Fruit fly (Drosophila melanogaster) ovary, adult (tissue): ENCODE measurements around the gene CG13376.

Source experiments
- CG17801 ChIP-seq: fragments of 200-800 bp; optimal IDR thresholded peaks from 2 replicates; lab custom pipeline; 2019; ENCODE audit warnings: missing biosample characterization, mild to moderate bottlenecking, missing genetic modification characterization, moderate library complexity; ENCODE audit not compliant: partially characterized antibody

Gene CG13376

DNA sequence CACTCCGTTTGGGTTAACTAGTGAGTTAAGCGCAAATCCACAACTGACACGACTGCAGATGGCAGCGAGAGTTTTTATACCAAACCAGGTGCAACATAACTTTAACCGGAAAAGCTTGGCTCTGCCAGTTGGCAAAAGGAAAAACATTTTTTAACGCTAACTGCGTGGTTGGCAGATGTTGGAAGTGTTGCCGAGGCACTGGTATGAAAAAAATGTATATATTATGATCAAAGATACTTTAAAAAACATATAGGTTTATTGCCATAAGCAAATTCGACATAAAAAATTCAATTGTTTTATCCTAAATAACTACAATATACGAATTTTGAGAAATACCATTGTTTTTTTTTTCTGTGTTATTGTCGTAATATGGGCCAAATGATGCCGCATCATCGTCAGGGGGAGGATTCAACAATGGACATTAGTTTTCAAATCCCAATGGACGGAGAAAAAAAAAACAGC lies at the start of gene CG13376:
Gene CG13376, minus strand, starts transcription at position 51 of the 462 bp plus-strand sequence.
- no peak for TF ChIP-seq CG17801 (GFP tag; lab: Kevin White, UChicago)

DNA sequence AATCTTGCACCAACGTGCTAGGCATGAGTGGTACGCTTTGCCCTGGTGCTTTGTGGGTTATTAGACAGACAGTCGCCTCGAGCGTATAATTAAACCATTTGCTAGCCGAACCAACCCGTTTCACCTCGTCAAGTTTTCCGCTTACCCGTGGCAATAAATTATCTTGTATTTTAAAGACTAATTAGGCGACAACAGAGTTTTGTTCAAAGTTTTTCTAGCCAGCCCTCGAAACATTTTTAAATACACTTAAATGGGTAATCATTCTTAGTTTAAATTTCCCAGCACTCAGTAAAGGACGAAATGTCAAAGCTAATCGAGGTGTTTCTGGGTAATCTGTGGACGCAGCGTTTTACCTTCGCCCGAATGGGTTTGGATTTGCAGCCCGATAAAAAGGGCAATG lies 48.0 kb upstream of the CG13376 start, which contains the start of gene Or1a:
Gene Or1a, plus strand, starts transcription at position 301 of the 400 bp plus-strand sequence.
- TF ChIP-seq CG17801 (GFP tag; lab: Kevin White, UChicago): no peak

DNA sequence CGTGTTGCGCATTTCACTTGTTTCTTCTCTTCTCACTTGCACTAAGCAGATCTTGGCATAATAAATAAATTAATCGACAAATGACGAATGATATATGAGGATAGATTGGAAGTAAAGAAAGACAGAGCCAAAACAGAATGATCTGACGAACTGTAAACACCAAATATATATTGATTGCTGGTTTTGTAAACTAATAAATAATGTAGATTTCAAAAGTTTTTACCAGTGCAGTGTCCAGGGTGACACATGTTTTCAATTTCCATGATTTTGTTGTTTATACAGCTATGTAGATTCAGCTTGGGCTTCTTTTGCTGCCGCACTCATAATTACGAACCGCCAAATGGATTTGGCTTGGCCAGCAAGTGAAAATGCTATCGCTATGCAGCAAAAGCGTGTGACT lies 44.5 kb upstream of the CG13376 start:
- TF ChIP-seq CG17801 (GFP tag; lab: Kevin White, UChicago): no peak

DNA sequence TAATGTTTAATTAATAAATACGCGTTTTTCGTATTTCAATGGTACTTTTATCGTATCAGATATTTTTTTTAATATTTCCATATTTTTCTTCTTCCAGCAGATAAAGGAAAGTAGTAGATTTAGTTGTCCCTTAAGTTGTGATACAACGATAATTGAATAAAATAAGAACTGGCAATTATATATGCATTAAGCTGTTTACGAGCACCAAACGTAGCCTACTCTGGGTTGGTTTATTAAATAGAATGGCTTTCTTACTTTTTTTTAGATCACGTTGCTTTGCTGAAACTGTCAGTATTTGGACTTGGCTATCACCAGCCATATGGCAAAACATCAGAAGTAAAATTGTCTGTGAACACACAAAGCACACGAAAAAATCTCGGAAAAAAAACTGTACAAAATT lies 40.6 kb upstream of the CG13376 start, which contains the start of gene CG12470:
Gene CG12470, plus strand, starts transcription at position 301 of the 400 bp plus-strand sequence.
- no peak for TF ChIP-seq CG17801 (GFP tag; lab: Kevin White, UChicago)

DNA sequence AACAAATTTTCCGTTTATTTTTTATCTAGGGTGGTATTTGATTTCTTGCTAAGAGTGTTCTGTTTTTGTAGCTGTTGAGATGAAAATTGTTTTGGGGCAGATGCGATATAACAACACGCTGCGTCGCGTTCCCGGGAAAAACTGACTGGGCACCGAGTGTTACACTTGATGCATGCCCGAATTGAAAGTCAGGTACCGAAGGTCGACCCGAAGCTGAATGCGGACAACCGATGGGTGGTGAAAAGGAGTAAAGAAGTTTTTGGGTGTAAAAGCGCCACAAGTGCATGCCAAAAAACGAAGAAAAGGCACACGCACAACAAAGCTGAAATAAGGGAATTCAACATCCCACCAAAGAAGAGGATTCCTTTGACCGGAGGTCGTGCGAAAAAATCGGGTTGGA lies 28.0 kb upstream of the CG13376 start, which contains the start of gene CG13375:
Gene CG13375, minus strand, starts transcription at position 124 of the 400 bp plus-strand sequence.
- no peak for TF ChIP-seq CG17801 (GFP tag; lab: Kevin White, UChicago)

DNA sequence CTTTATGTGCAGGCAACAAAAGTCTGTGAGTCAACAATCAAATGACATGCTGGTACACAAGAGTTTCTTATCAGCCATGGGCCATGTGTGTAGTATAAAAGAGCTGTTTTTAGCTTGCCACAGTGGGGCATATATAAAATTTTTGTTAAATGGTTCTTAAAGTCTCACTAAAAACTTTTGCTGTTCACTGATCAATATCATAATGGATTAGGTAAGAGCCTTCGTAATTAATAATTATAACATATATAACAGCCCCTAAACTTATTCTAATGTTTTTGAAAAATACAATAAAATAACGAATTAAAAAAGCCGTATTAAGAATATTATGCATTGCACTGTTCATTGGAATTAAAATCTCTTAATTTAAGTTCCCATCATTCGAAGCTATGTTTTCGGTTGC lies 26.4 kb upstream of the CG13376 start:
- no peak for TF ChIP-seq CG17801 (GFP tag; lab: Kevin White, UChicago)

DNA sequence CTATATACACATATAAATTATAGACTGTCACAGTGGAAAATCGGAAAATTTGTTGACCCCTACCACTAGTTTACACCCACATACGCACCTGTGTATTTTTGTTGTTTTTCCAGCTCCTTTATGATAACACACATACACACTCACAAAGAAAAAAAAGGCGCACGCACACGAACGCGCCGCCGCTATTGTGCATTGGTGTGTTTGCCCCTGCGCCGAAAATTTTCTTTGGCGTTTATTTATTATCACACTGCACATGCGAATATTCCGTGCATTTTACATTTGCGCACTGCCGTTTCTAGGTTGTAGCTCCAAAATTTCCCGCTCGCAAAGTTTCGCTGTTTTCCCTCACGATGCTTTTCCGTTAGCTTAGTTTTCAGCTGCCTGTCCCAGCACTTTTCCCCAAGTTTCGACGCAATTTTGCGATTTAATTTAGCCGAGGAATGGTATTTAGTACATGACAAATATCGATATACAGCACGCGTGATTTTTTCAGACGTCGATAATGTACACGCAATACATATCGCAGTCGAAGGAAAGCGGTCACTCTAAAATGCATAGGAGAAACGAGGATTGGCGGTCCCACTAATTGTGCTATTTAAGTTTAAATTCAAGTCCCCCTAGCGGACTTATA lies 12.4 kb upstream of the CG13376 start, which contains the start of the genes CG3777 and ewg:
Gene CG3777, plus strand, starts transcription at position 607 of the 631 bp plus-strand sequence.
Gene ewg, minus strand, starts transcription at position 622 of the 631 bp plus-strand sequence.
- peak; percentile 10 for TF ChIP-seq CG17801 (GFP tag; lab: Kevin White, UChicago)

DNA sequence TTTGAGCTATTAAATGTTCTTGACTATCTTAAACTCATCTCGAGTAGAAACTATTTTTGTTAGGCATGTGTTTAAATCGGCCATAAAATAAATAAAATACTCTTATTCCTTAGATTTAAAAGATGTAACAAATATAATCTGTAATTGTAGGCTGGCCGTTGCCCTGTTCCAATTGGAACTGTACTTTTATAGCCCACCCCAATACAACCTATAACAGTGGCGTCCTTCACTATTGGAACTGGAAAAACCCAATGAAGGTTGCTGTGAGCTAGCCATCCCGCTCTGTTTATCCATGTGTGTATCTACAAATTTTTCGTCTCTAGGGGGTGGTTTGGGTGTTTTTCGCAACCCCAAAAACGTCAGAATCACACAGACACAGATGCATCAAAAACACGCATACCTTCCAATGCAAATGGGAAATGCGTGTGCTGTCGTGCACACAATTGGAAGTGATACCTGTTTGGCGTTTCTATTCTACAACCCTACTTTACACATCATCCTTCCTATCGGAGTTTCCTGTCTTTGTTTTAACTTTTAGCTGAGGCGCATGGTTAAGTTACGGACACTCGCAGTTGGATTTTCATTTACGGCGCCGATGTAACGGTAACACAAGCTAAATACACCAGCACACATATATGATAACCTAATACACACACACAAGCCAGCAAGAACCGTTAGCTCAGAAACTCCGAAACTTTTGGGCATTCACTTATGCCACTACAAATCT lies 11.7 kb upstream of the CG13376 start:
- TF ChIP-seq CG17801 (GFP tag; lab: Kevin White, UChicago): no peak

DNA sequence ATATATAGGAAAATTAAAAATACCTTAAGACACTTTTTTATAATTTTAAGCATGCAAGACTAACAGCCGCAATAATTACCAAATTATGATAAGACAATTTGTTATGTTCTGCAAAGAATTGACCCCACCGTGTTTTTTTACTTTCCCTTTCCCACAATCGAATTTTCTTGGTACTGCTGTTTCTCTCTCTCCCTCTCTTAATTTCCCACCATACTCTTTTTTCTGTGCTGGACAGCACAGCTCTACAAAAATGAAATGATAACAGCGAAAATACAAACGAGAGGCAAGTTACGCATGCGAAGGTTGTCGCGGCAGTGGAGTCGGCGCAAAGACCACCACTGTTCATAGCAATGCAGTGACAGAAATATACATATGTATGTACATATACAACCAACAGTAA lies 11.1 kb upstream of the CG13376 start:
- TF ChIP-seq CG17801 (GFP tag; lab: Kevin White, UChicago): no peak

DNA sequence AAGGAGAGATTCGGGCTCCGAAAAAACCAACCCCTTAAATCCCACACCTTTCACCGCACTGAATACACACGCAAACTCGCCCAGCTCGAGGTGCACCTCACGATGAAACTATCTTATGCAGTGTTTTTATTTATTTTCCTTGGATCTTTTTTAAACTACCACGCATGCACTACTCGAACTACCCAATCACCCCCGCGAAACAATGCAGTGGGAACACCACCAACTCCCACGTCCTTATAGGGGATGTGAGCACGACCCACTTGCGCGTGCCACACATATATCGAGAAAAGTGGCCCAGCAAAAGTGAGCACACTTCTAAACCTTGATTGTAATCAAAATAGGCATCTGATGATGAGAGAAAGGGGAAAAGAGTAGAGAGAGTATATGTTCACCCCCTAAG lies 9.7 kb upstream of the CG13376 start:
- no peak for TF ChIP-seq CG17801 (GFP tag; lab: Kevin White, UChicago)

DNA sequence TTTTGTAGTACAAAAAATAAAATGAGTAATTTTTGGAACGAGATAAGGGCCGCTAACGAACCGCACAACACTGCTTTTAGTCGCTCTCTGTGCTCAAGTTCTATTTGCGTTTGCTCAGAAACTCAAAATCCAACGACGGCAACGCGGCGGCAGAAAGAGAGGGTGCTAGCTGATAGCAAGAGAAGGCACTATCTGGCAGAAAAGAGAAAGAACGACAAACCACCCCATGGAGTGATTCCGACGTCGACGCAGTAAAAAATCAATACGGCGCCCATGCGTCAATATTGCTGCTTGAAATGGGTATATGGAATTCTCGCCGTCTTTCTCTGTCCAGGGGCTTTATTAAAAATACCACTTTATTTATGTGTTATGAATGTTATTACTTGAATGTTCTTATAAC lies 9.2 kb upstream of the CG13376 start:
- TF ChIP-seq CG17801 (GFP tag; lab: Kevin White, UChicago): no peak

DNA sequence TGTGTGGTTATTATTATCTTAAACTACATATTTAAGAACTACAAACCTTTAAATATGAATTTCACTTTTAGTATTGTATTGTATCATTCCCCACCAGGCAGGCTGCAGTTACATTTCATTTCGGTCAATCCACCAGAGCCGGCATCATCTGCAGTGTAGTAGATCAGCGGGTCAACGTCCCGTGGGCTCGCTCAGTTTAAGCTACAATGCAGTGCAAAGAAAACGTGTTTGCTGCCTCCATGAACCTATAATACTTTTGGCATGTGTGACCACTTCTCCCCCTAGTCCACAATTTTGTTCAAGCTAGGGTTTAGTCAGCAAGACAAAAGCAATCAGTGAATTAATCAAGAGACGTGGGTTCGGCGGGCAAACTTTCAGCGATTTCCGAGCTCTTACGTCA lies 1.2 kb upstream of the CG13376 start:
- no peak for TF ChIP-seq CG17801 (GFP tag; lab: Kevin White, UChicago)

DNA sequence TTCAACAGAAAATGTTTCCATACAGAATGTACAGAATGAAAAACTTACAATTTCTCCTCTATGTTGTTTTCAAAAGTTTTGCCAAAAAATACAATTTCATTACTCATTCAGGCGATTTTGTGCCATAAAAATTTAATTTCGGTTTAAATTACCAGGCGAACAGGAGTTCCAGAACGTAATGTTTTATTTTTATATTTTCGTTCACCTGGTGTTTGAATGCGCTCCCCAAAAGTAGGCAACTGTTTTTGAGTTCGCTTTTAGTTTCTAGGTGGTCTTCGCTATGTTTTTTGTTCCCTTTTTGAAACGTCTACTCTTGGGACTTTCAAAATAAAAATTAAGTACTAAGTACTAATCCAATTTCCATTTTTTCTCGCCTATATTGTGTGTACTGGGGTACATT lies 1.1 kb downstream of the CG13376 start:
- TF ChIP-seq CG17801 (GFP tag; lab: Kevin White, UChicago): no peak

DNA sequence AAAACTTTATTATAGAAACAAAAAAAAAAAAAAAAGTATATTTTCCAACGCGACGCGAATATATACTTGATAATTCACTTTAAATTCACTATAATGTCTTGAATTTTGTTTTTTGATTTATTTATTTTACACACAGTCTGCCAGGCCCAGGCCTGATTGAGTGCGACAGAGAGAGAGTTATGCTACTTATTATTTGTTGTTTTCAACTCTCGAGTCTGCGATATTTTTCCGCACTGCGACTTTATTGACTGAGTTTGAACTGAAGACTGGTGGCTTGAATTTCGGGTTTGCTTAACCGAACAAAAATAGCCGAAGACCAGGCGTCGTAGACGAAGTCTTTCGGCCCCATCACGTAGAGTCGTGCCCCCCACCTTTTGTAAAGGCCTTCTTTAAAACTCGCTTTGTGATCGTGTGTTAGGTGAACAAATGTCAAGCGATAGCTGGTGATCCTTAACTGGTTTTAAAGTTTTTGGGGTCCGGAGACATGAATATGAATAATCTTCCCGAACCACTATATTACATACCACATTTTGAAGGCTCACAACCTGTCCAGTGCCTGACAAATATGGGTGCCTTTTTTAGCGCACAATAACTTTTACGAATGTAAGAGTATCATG lies 3.0 kb downstream of the CG13376 start, which contains the start of gene CG13377:
Gene CG13377, minus strand, starts transcription at position 272 of the 617 bp plus-strand sequence.
- TF ChIP-seq CG17801 (GFP tag; lab: Kevin White, UChicago): peak; percentile 33

DNA sequence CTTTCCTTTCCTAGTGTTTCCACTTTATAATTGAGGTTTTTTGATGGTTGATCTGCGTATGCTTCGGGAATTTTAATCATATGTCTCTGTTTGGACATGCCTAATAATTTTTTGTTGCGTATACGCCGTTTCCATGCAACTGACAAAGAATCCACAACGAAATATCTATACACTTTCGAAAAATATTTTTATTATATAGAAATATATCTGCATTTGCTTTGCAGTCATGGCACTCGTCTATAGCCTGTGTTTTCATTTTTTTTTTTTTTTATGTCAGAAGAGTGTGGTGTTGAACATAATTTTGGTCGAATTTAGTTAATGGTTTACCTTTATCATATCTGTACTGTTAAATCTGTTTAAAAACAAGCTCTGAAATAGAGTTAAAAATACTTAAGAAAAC lies 4.0 kb downstream of the CG13376 start:
- no peak for TF ChIP-seq CG17801 (GFP tag; lab: Kevin White, UChicago)
